Worm (Caenorhabditis elegans) whole organism, L4/young adult: ENCODE data around the gene egrh-3.

ENCODE experiments used
- W03F9.2 ChIP-seq: fragments of 150-350 bp; optimal IDR thresholded peaks from 2 replicates; lab custom pipeline; 2014; ENCODE audit warnings: missing biosample characterization, missing genetic modification characterization
- dao-5 ChIP-seq: sonication (generic microtip); optimal IDR thresholded peaks from 2 replicates; lab custom pipeline; 2016; ENCODE audit warnings: missing genotype, missing genetic modification characterization, moderate library complexity, missing compliant biosample characterization
- him-1 ChIP-seq: sonication (generic microtip); optimal IDR thresholded peaks from 2 replicates; lab custom pipeline; 2016; ENCODE audit warnings: missing genotype, missing genetic modification reagents, missing genetic modification characterization, missing compliant biosample characterization

DNA sequence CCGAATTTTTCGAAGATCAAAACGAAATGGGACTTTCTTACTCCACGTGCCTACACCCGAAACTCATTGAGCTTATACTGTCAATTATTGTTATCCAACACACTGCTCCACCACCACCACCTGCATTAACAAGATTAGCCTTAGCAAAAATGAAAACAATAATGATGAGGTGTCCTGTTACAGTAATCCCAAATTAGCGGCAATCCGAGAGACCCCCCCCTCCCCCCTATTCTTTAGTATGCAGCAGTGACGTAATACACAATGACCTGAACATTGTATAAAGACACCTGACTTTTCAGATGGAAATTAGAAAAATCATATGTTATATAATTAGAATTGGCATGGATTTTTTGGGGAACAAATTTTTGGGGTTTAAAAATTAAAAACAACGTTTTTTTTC, 53.6 kb downstream of the egrh-3 start:
- TF ChIP-seq W03F9.2 (tag; lab: Kevin White, UChicago) = no peak
- no peak for TF ChIP-seq dao-5 (tag; lab: Kevin White, UChicago)
- TF ChIP-seq him-1 (tag; lab: Kevin White, UChicago) = no peak
